Worm (Caenorhabditis elegans) whole organism, young adult: ENCODE measurements around the gene trcs-2.

Source experiments
- B0336.3 ChIP-seq: fragments of 200-800 bp; sonication (Bioruptor generic); IDR thresholded peaks from 2 replicates; pipeline ENCODE4 v1.3.6; 2022; ENCODE audit warnings: missing genetic modification characterization, missing compliant biosample characterization
- C06A6.2 ChIP-seq: fragments of 200-800 bp; sonication (Bioruptor generic); conservative IDR thresholded peaks from 2 replicates; pipeline ENCODE4 v1.3.6; 2022; ENCODE audit warnings: missing genetic modification characterization, missing compliant biosample characterization
- C17E4.6 ChIP-seq: fragments of 200-800 bp; sonication (Bioruptor generic); IDR thresholded peaks from 2 replicates; pipeline ENCODE4 v1.3.6; 2022; ENCODE audit warnings: missing genetic modification reagents, missing genetic modification characterization, missing compliant biosample characterization
- D2030.7 ChIP-seq: fragments of 200-800 bp; sonication (Bioruptor generic); IDR thresholded peaks from 2 replicates; pipeline ENCODE4 v1.3.6; 2022; ENCODE audit warnings: missing genetic modification reagents, missing genetic modification characterization, missing compliant biosample characterization
- F49E8.2 ChIP-seq: sonication (generic microtip); optimal IDR thresholded peaks from 3 replicates; lab custom pipeline; 2017; ENCODE audit warnings: missing genetic modification characterization, mild to moderate bottlenecking, missing compliant biosample characterization, antibody characterized with exemption, moderate library complexity; ENCODE audit not compliant: insufficient read depth
- F52B5.7 ChIP-seq: sonication (generic microtip); optimal IDR thresholded peaks from 2 replicates; lab custom pipeline; 2016; ENCODE audit warnings: mild to moderate bottlenecking, missing genetic modification characterization, missing compliant biosample characterization
- F55B11.4 ChIP-seq: sonication (generic microtip); optimal IDR thresholded peaks from 2 replicates; lab custom pipeline; 2016; ENCODE audit warnings: missing compliant biosample characterization, missing genetic modification characterization, borderline replicate concordance; ENCODE audit not compliant: insufficient read depth
- Y95B8A.8 ChIP-seq: fragments of 200-800 bp; sonication (Bioruptor generic); IDR thresholded peaks from 2 replicates; pipeline ENCODE4 v1.3.6; 2022; ENCODE audit warnings: missing genetic modification reagents, missing genetic modification characterization, missing compliant biosample characterization
- akir-1 ChIP-seq: fragments of 200-800 bp; sonication (Bioruptor generic); optimal IDR thresholded peaks from 2 replicates; lab custom pipeline; 2018; ENCODE audit warnings: mild to moderate bottlenecking, missing genetic modification characterization, moderate library complexity, missing compliant biosample characterization
- ama-1 ChIP-seq, 3 experiments: fragments of 150-350 bp in 1 of 3; sonication (generic microtip) in 2 of 3; optimal IDR thresholded peaks; 2 replicates each; lab custom pipeline; 2014 to 2018; ENCODE audit warnings: missing biosample characterization in 2 of 3, missing genetic modification characterization in 2 of 3, missing genetic modification reagents in 2 of 3
- aptf-3 ChIP-seq: fragments of 200-800 bp; sonication (Bioruptor generic); IDR thresholded peaks from 2 replicates; pipeline ENCODE4 v1.3.6; 2022; ENCODE audit warnings: missing genetic modification characterization, missing compliant biosample characterization
- atf-7 ChIP-seq: sonication (generic microtip); optimal IDR thresholded peaks from 2 replicates; lab custom pipeline; 2017; ENCODE audit warnings: mild to moderate bottlenecking, missing genetic modification characterization, missing compliant biosample characterization
- attf-5 ChIP-seq: fragments of 200-800 bp; sonication (Bioruptor generic); optimal IDR thresholded peaks from 2 replicates; lab custom pipeline; 2018; ENCODE audit warnings: mild to moderate bottlenecking, missing genetic modification characterization, missing compliant biosample characterization
- ceh-27 ChIP-seq: fragments of 200-800 bp; sonication (Bioruptor generic); optimal IDR thresholded peaks from 2 replicates; lab custom pipeline; 2018; ENCODE audit warnings: mild to moderate bottlenecking, missing genetic modification characterization, moderate library complexity, missing compliant biosample characterization
- ceh-79 ChIP-seq: sonication (generic microtip); optimal IDR thresholded peaks from 2 replicates; lab custom pipeline; 2017; ENCODE audit warnings: mild to moderate bottlenecking, missing genetic modification characterization, missing compliant biosample characterization
- efl-1 ChIP-seq: fragments of 150-350 bp; optimal IDR thresholded peaks from 2 replicates; lab custom pipeline; 2014; ENCODE audit warnings: missing biosample characterization, missing genetic modification reagents, missing genetic modification characterization
- fkh-3 ChIP-seq: sonication (generic microtip); optimal IDR thresholded peaks from 2 replicates; lab custom pipeline; 2016; ENCODE audit warnings: mild to moderate bottlenecking, missing genetic modification characterization, missing compliant biosample characterization
- lin-40 ChIP-seq: sonication (generic microtip); optimal IDR thresholded peaks from 2 replicates; lab custom pipeline; 2016; ENCODE audit warnings: missing genetic modification characterization, mild to moderate bottlenecking, missing compliant biosample characterization, missing genotype, missing genetic modification reagents
- madf-10 ChIP-seq: sonication (generic microtip); optimal IDR thresholded peaks from 2 replicates; lab custom pipeline; 2016; ENCODE audit warnings: mild to moderate bottlenecking, missing genetic modification characterization, missing compliant biosample characterization
- madf-3 ChIP-seq: fragments of 200-800 bp; sonication (Bioruptor generic); IDR thresholded peaks from 2 replicates; pipeline ENCODE4 v1.3.6; 2022; ENCODE audit warnings: missing genetic modification reagents, missing genetic modification characterization, missing compliant biosample characterization
- mcd-1 ChIP-seq: fragments of 200-800 bp; sonication (Bioruptor generic); IDR thresholded peaks from 2 replicates; pipeline ENCODE4 v1.3.6; 2022; ENCODE audit warnings: missing genetic modification reagents, missing genetic modification characterization, missing compliant biosample characterization
- nfya-1 ChIP-seq: sonication (generic microtip); optimal IDR thresholded peaks from 2 replicates; lab custom pipeline; 2017; ENCODE audit warnings: antibody characterized with exemption, missing compliant biosample characterization, missing genetic modification characterization, borderline replicate concordance; ENCODE audit not compliant: insufficient read depth
- nhr-120 ChIP-seq: fragments of 200-800 bp; sonication (Bioruptor generic); IDR thresholded peaks from 2 replicates; pipeline ENCODE4 v1.3.6; 2022; ENCODE audit warnings: missing genetic modification characterization, missing compliant biosample characterization
- nhr-90 ChIP-seq: sonication (generic microtip); optimal IDR thresholded peaks from 2 replicates; lab custom pipeline; 2016; ENCODE audit warnings: missing genotype, mild to moderate bottlenecking, missing genetic modification characterization, missing compliant biosample characterization
- rcor-1 ChIP-seq: fragments of 200-800 bp; sonication (Bioruptor generic); IDR thresholded peaks from 2 replicates; pipeline ENCODE4 v1.3.6; 2022; ENCODE audit warnings: missing genetic modification reagents, missing genetic modification characterization, missing compliant biosample characterization
- rpc-1 ChIP-seq, 2 experiments: fragments of 150-350 bp in 1 of 2; sonication (generic microtip) in 1 of 2; optimal IDR thresholded peaks; 2 replicates each; lab custom pipeline; 2014 to 2018; ENCODE audit warnings: missing biosample characterization in 1 of 2, missing genetic modification characterization in 1 of 2, missing genetic modification reagents in 1 of 2, missing genotype in 1 of 2
- sea-2 ChIP-seq: fragments of 200-800 bp; sonication (Bioruptor generic); IDR thresholded peaks from 2 replicates; pipeline ENCODE4 v1.3.6; 2022; ENCODE audit warnings: missing genetic modification characterization, missing compliant biosample characterization
- snpc-1.3 ChIP-seq: sonication (generic microtip); optimal IDR thresholded peaks from 2 replicates; lab custom pipeline; 2017; ENCODE audit warnings: missing genetic modification characterization, mild to moderate bottlenecking, missing compliant biosample characterization, antibody characterized with exemption, moderate library complexity, missing genotype, missing genetic modification reagents; ENCODE audit not compliant: insufficient read depth
- somi-1 ChIP-seq: fragments of 200-800 bp; sonication (Bioruptor generic); optimal IDR thresholded peaks from 2 replicates; lab custom pipeline; 2018; ENCODE audit warnings: mild to moderate bottlenecking, missing genetic modification characterization, missing compliant biosample characterization
- tbx-9 ChIP-seq: sonication (generic microtip); optimal IDR thresholded peaks from 2 replicates; lab custom pipeline; 2016; ENCODE audit warnings: borderline replicate concordance, missing genetic modification characterization, inconsistent platforms, missing compliant biosample characterization
- zim-3 ChIP-seq: sonication (generic microtip); optimal IDR thresholded peaks from 2 replicates; lab custom pipeline; 2017; ENCODE audit warnings: mild to moderate bottlenecking, missing genetic modification characterization, moderate library complexity, missing compliant biosample characterization
- ztf-25 ChIP-seq: fragments of 200-800 bp; sonication (Bioruptor generic); IDR thresholded peaks from 2 replicates; pipeline ENCODE4 v1.3.6; 2022; ENCODE audit warnings: missing genetic modification reagents, missing genetic modification characterization, missing compliant biosample characterization
- ztf-26 ChIP-seq: sonication (generic microtip); optimal IDR thresholded peaks from 2 replicates; lab custom pipeline; 2017; ENCODE audit warnings: missing genetic modification characterization, missing compliant biosample characterization

trcs-2 gene

DNA sequence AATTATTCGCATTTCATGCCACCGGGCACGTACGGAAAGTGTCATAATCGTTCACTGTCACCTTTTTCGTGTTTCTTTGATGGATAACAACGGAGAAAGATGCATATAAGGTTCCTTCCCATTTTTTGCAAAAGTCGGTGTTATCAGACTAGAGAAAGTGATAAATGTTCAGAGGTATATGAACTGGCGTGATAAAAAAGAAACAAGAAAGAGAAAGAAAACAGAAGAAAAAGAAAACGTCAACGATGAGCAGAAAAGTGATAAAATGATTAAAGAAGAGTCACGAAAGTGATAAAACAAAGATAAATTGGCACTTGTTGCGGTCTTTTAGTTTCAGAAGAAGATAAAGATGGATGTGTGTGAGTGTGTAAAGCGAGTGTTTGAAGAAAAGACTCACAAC is 8.0 kb downstream of the trcs-2 start:
- TF ChIP-seq efl-1 (GFP tag; lab: Kevin White, UChicago) (no peak), aptf-3 (GFP tag; lab: Robert Waterston, UW) (no peak), sea-2 (GFP tag; lab: Robert Waterston, UW) (no peak)

DNA sequence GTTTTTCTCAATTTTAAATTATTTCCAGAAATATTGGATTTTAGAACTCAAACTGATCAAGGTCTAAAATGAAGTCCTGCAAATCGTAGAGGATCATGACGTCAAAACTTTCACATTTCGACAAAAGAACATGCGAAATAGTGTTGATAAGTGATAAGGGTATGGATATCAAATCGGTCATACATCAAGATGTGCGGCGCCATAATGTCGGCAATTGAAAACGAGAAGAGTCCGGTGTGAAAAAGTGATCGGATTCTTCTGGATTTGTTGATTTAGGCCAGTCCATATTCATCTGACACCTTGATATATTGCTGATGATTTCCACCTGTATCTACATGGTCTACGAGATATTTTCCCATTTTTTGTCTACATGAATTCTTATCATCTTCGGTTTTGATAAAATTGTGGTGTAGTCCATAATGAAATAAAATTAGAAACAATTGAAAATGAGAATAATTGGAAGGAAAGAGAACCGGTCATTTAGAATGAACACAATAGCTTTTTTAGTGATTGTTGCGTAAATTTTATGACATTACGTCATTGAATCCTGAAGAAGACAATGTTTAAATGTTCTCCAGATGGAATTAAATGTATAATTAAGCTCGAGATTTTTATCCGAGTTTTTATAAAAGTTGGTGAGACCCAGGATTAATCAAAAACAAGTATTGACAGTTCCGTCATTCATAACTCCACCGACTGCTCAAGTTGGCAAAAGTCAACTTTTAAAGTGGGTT is 8.9 kb downstream of the trcs-2 start:
- TF ChIP-seq F52B5.7 (tag; lab: Kevin White, UChicago) (no peak), C06A6.2 (GFP tag; lab: Robert Waterston, UW) (no peak), ztf-26 (tag; lab: Kevin White, UChicago) (no peak), rcor-1 (GFP tag; lab: Robert Waterston, UW) (no peak), nhr-90 (no peak), nfya-1 (no peak)
- TF ChIP-seq, all 124 proteins: peak for 0

DNA sequence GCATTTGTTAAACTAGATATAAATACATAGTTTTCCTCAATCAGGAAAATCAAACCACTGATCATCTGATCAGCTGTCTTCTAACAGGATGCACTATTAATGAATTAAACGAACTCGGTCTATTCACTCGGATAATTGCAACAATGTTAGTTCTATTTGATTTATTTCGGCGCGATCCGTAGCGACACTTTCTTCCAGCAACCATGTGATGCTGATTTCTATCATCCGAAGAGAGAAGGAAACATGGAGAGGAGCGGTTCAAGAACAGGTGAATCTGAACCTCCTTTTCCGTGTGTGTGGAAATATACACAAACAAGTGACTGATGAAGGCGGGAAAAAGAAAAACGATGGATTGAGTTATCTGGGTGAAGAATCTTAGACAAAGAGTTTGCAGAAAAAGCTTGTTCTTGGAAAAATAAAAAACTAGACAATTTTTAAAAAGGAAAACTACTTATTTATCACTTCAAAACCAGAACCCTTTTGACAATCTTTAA is 9.5 kb downstream of the trcs-2 start:
- no peak for TF ChIP-seq ceh-79 (tag; lab: Kevin White, UChicago)
- no peak for TF ChIP-seq C17E4.6 (GFP tag; lab: Robert Waterston, UW)
- TF ChIP-seq madf-3 (GFP tag; lab: Robert Waterston, UW), result no peak
- TF ChIP-seq tbx-9 (tag; lab: Kevin White, UChicago), result no peak
- TF ChIP-seq F55B11.4 (tag; lab: Kevin White, UChicago), result no peak
- TF ChIP-seq attf-5 (GFP tag; lab: Kevin White, UChicago), result no peak
- TF ChIP-seq zim-3, result no peak
- no peak for TF ChIP-seq F49E8.2 (tag; lab: Kevin White, UChicago)
- TF ChIP-seq Y95B8A.8, result no peak
- TF ChIP-seq madf-10 (tag; lab: Kevin White, UChicago), result no peak
- TF ChIP-seq akir-1 (GFP tag; lab: Kevin White, UChicago), result no peak
- TF ChIP-seq nhr-90, result no peak
- TF ChIP-seq rpc-1 (optimal IDR thresholded peaks at IDR 0.05; lab: Kevin White, UChicago), result no peak
- TF ChIP-seq rpc-1 (tag; optimal IDR thresholded peaks at IDR 0.05; lab: Kevin White, UChicago), result no peak
- no peak for TF ChIP-seq atf-7 (tag; lab: Kevin White, UChicago)
- no peak for TF ChIP-seq ceh-27 (GFP tag; lab: Kevin White, UChicago)
- no peak for TF ChIP-seq B0336.3 (GFP tag; lab: Robert Waterston, UW)
- no peak for TF ChIP-seq D2030.7 (GFP tag; lab: Robert Waterston, UW)
- TF ChIP-seq snpc-1.3 (tag; lab: Kevin White, UChicago), result no peak
- TF ChIP-seq ama-1 (optimal IDR thresholded peaks at IDR 0.05; lab: Kevin White, UChicago), result no peak
- TF ChIP-seq ama-1 (GFP tag; optimal IDR thresholded peaks at IDR 0.05; lab: Kevin White, UChicago), result no peak

ce11 chrII:8732339-8733100 is 10.2 kb downstream of the trcs-2 start, which contains the start of gene rol-6:
Gene rol-6, plus strand, starts transcription at chrII:8733050.
- TF ChIP-seq ztf-25 (GFP tag; lab: Robert Waterston, UW) (no peak), D2030.7 (GFP tag; lab: Robert Waterston, UW) (no peak), mcd-1 (GFP tag; lab: Robert Waterston, UW) (no peak), nhr-120 (no peak), lin-40 (tag; lab: Kevin White, UChicago) (no peak), somi-1 (no peak), fkh-3 (tag; lab: Kevin White, UChicago) (no peak)
